Fruit fly (Drosophila melanogaster): ENCODE data around the gene CG16953.

The CG16953 gene

DNA sequence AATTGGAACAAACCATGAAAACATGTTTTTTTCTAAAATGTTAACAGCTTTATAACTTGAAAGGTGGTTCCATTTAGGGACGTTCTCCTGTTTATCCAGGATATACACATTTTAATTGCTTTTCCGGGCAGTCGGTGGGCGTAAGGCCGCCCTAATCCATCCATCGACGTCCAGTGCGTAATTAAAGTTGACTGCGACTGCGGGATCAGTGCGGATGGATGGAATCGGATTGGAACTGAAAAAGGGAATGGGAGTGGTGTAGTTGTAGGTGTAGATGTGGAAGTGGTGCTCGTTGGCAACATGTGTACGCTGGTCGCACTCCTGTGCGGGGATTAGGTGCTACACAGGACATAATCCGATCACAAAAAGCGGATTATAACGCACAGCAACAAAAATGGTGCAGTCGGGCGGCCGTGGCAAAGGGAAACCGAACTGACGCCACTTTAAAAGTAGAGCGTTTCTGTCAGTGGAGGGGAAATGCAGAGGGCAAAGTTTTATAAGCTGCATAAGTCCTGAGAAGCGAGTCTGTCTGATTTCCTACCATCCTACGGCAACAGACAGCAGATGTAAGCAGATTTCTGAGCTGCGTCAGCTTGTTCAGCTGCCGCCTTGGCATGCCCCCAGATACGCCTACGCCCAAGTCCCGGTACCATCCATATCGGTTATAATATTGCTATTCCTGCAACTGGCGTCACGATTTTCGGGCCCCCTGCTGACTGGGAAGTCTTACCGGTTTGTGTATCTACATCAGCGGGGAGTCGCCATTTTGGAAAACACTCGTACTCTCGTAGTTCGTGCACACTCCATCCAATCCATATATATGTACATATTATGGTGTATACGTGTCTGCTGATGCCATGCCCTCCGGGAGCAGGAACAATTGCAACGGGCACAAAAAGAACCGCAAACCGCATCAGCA is 12.0 kb upstream of the CG16953 start:
- no peak for TF ChIP-seq CG17801 (GFP tag; optimal IDR thresholded peaks at IDR 0.05; ENCODE audit: partially characterized antibody)

DNA sequence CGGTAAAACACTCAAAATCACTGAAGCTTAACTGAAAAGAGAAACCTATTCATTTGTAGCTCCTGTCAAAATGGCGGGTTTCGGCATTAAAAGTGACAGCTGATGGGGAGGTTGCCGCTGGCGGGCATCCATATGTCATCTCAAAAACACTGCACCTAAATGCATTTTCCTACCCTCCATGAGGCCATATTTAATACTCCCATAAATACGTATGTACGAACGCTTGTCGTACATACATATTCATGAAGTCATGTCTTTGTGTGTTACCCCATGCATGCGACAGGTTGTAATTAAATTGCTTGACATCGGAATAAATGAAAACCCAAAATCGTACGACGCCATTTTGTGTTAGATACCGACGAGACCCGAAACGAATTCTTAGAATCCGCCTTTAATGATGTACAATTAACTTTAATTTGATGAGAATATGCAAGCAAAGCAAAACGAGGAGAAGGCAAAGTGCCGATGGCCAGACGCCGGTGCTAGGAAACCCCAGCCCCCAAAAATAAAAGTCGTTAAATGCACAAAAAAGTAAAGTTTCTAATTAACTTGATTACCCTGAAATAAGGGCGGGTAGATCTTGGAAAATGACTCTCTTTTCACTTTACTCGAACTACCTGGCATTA is 10.8 kb upstream of the CG16953 start:
- TF ChIP-seq CG17801 (GFP tag; optimal IDR thresholded peaks at IDR 0.05; ENCODE audit: partially characterized antibody), result no peak

DNA sequence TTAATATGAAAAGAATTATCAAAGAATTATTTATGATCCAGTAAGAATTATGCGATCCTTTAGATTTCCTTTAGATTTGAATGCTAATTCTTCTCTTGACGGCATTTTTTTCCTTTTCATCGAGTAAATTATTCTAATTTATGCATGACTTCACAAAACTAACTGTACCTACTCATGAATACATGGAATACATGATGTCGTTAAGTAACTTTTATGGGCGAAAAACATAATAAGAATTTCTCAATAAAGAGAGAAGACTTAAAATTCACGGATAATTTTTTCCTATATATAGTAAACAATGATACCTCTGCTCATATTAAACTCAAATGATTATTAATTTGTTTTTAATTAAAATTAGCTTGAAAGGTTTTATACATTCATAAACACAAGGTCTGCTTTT is 10.3 kb upstream of the CG16953 start:
- no peak for TF ChIP-seq CG17801 (GFP tag; optimal IDR thresholded peaks at IDR 0.05; ENCODE audit: partially characterized antibody)

DNA sequence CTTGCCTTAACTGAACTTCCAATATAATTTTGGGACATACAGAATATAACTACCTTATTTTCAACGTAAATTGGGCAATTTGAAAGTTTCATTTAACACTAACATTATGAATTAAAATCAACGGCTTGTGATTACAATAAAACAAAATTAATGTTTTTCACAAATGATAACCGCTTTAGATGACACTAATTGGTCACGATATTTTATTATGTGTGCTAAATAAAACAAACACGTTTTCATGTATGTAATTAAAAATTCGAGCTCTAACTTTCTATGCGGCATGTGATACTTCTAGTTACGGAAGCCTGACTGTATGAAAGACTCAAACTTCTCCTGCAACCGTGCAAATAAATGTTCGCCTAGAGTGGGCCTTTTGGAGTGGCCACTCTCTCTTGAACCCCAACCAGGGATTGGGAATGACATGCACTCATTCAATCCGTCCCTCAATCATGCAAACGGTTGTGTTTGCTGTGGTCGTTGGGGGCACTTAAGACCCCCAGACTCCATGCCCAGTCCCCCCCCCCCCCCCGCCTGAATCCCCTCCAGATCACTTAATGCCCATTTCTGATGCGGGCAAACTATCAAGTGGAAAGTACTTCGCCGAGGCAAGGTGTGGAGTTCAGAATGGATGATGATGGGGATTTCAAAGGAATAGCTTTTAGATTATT is 9.6 kb upstream of the CG16953 start:
- TF ChIP-seq CG17801 (GFP tag; optimal IDR thresholded peaks at IDR 0.05; ENCODE audit: partially characterized antibody), result no peak

DNA sequence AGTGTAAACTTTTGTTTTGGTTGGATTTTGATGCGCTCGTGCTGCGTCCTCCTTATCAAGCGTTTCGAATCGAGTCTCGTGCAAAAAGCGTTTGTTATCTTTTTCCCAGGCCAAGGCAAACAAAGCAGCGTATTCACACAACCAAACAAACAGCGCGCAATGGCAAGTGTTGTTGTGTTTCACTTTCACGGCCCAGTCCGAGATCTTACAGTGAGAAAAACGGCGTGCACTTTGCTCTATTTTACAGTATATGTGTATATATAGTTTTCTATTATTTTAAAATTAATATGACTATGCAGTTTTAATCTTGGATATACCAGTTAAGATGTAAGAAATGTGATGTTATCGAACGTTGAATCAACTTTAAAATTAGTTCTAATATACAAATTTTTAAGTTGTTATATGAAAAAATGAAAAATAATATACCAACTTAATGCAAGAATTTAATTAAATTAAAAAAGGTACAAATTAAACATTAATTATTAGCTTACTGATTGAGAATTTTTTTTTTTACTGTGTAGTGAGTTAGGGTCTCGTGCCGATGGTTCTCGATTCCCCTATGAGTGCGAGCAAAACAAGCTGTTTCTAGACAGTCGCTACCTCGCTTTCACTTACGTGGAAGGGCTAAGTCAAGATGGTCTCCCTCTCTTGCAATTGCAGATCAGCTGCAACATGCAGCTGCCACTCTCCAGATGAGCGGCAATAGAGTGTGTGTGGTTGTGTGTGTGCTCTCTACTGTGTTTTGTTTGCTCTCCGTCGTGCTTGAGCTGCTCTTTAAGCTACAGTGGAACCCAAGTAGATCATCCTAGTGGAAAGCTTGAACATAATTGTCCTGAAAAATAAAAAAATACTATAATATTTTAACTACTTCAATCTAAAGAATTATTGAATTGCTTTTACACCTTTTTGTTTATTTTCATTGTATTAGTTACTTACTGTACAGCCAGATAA is 8.8 kb upstream of the CG16953 start:
- peak; percentile 89 for TF ChIP-seq CG17801 (GFP tag; optimal IDR thresholded peaks at IDR 0.05; ENCODE audit: partially characterized antibody)

DNA sequence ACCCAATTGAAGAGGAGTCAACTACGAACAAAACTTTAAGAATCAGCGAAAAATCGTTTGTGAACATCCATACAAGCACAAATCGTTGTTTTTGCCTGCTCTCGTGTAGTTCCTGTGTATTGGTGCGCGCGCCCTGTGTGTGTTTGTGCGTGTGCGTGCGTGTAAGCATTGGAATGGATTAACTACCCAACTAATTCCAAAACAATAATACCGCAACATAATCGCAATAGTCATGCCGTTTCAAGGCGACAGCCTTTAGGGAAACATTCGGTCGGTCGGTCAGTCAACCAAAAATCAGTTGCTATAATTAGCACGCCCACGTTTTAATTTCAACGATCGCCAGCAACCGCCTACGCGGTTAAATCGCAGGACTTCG is 7.8 kb upstream of the CG16953 start:
- TF ChIP-seq CG17801 (GFP tag; optimal IDR thresholded peaks at IDR 0.05; ENCODE audit: partially characterized antibody), result no peak

DNA sequence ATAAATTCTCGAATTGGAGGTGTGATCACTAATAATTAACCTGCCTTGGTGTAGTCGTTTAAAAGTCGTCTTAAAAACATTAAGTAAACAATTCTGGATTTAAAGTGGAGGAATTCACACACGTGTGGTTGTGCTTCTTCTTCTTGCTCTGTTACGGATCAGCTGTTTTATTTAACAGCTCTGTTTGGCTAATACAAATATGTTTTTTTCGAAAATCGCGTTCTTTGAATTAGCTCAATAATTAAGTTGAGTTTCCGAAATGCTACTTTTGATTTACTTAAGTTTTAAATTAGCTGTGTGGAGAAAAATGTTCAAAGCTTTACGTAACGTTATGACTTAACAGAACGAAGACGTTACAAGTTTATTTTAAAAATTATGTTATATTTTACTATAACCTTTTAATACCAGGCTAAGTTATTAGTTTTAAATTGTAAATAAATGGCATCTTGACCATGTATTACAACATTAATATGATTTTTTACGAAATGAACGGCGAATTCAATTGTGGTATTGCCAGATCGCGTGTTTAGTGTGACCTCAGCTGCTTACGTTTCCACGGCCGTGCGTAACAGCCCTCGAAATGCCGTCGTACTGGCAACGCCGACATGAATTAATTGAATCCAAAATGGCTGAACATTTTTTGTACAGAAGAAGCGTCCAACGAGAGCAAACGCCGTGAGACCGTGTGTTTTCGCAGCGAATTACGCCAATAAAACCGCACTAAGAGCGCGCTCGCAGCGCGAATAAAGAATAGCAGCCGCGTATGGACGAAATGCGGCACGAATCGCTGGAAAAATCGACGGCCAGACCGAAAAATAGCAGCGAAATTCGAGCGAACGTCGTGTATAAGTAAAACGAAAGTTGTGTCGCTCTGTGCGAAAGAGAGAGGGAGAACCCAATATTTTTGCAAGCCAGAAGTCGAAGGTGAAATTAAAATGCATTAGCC is 7.2 kb upstream of the CG16953 start, which contains the start of the genes Pus1 and bon:
Gene Pus1, minus strand, starts transcription at position 155 of the 946 bp plus-strand sequence.
Gene bon, plus strand, starts transcription at position 623 of the 946 bp plus-strand sequence.
- peak; percentile 35 for TF ChIP-seq CG17801 (GFP tag; optimal IDR thresholded peaks at IDR 0.05; ENCODE audit: partially characterized antibody)

DNA sequence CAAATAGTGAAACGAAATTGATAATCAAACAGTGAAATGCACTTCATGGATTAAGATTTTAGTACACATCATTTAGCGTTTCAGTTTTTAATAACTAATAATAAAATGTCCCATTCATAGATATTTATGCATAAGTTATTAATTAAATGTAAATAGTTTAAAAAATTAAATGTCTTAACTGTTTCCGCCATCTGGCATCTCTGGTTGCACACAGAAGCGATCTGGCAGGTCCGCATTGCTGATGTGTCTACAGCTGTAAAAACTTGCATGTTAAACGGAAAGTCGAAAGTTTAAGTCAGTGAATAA is 2.8 kb upstream of the CG16953 start, which contains the start of gene Srp72:
Gene Srp72, plus strand, starts transcription at position 232 of the 306 bp plus-strand sequence.
- TF ChIP-seq CG17801 (GFP tag; optimal IDR thresholded peaks at IDR 0.05; ENCODE audit: partially characterized antibody), result peak; percentile 67

DNA sequence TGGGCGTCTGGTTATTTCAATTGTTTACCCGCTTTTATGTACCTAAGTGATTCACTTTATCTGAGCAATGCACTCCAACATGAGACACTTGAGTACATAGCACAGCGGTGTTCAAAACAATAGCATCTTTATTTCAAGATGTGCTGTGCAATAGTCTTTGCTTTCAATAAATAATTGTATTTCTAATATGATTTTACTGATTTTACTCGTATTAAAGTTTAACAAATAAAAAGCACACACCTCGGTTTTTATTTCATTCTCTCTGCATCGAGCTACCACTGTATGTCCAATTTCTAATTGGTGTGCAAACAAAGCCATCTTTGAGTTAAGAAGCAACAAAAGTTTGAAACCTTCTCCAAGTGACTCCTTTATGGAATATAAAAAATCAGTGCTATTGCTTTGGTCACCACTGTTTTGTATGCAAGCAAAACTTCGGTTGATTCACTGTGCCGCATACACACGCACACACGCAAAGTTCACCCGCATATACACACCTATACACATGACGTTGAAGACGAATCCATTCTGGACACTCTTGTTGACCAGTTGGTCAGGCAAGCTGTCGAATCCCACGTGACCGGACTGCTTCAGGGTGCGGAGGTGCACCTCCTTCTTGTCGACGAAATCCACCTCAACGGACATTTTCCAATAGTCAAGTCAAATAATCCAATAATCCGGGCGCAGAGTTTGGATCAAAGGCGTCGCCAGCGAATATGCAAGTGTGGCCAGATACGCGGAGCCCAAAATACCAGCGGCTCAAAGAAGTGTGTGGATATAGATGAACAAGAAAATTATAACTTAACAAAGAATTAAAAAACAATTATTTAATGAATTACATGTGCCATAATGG is 2.2 kb upstream of the CG16953 start, which contains the start of gene Septin2:
Gene Septin2, minus strand, starts transcription at position 727 of the 850 bp plus-strand sequence.
- TF ChIP-seq CG17801 (GFP tag; optimal IDR thresholded peaks at IDR 0.05; ENCODE audit: partially characterized antibody), result peak; percentile 65

DNA sequence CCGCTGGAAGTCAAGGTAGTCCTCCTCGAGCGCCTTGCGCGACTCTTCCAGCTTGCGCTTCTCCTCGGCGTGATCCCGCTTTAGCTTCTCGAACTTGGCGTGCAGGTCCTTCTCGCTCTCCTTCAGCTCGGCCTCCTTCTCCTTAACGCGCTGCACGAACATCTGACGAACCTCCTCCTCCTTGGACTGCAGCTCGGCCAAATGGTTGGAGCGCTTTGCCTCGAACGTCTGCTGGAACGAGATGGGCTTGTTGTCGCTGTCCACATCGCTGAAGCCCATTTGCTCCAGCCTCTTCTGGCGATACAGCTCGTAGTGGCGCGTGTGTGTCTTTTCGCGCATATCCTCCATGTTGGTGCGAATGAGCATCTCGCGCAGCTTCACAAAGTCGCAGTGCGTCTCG is 776 bp upstream of the CG16953 start:
- TF ChIP-seq CG17801 (GFP tag; optimal IDR thresholded peaks at IDR 0.05; ENCODE audit: partially characterized antibody), result no peak

DNA sequence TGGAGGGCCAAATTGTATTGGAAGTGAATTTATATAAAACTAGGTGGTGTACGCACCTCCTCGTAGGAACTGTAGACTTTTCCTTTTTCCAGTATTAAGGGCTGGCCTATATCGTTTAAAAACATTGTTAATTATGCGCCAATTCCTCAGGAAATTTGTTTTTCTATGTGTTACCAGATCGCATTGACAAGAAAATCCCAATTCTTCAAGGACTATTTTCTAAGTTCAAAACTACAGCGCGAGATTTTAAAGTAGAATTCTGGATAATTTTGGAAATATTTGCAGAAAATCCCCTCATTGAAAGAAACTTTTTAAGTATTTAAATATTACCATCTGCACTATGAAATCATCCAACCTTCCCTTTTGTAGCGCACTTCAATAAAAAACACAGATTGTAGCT is 4.3 kb downstream of the CG16953 start, which contains the start of gene CG34008:
Gene CG34008, minus strand, starts transcription at position 147 of the 400 bp plus-strand sequence.
- TF ChIP-seq CG17801 (GFP tag; optimal IDR thresholded peaks at IDR 0.05; ENCODE audit: partially characterized antibody), result no peak

DNA sequence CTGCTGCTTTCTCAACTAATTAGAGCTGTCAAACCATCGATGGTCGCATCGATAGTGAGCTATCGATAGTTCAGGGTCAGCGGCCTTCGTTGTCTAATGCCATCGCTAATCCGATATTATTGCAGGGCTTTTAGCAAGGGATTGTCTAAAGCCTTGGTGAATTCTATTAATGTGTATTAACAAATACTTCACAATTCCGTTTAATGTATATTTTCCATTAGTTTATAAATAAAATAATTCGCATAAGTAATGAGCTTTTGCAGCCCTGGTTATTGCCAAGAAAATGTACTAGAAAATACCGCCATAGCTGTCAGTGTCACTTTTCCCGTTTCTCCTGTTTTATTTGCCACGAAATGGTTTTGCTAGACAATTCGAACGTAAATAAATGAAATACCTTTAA is 5.8 kb downstream of the CG16953 start, which contains the start of the genes EloB and Srp14:
Gene EloB, minus strand, starts transcription at position 35 of the 400 bp plus-strand sequence.
Gene Srp14, plus strand, starts transcription at position 300 of the 400 bp plus-strand sequence.
- peak; percentile 88 for TF ChIP-seq CG17801 (GFP tag; optimal IDR thresholded peaks at IDR 0.05; ENCODE audit: partially characterized antibody)

Data from ovary, adult (tissue).